Worm (Caenorhabditis elegans): ENCODE data around the gene srh-32.

DNA sequence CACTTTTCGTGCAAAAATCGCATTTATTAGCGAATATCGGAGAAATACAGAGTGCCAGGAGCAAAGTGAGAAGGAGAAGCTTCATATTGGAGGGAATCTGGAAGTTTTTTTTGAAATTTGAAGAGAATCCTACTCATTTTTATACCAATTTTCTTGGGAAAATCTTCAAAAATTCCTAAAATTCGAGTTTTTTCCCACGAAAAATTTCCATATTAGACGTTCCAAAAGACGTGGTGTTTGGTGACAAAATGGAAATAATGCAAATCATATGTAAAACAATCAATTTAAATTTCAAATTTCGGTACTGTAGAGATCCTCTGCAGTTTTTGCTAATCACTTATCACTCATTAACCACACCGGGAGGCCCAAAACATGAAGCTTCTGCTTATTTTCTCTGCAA, 16.2 kb upstream of the srh-32 start, which contains the start of the genes F59A1.16 and F59A1.6:
- no peak for TF ChIP-seq fkh-10 (GFP tag; optimal IDR thresholded peaks at IDR 0.05)
- TF ChIP-seq tbx-2 (tag; optimal IDR thresholded peaks at IDR 0.05) = no peak
- TF ChIP-seq ets-4 (tag; optimal IDR thresholded peaks at IDR 0.05) = no peak
- TF ChIP-seq ttx-3 (tag; optimal IDR thresholded peaks at IDR 0.05) = no peak
- no peak for TF ChIP-seq ama-1 (optimal IDR thresholded peaks at IDR 0.05)
